Worm (Caenorhabditis elegans): ENCODE data around the gene dolk-1.
A peak's percentile ranks its signal among the peaks of the same experiment; 100 is the strongest.

Gene dolk-1

ce11 chrIII:11916260-11916659, 17.2 kb downstream of the dolk-1 start:
- TF ChIP-seq hmbx-1 (tag; optimal IDR thresholded peaks at IDR 0.05) (no peak), tra-4 (tag; optimal IDR thresholded peaks at IDR 0.05) (no peak), hnd-1 (tag; optimal IDR thresholded peaks at IDR 0.05) (no peak), aly-1 (tag; optimal IDR thresholded peaks at IDR 0.05) (no peak)

ce11 chrIII:11915666-11916065, 17.8 kb downstream of the dolk-1 start, which contains the start of the genes ndab-1 and npp-16:
TSS of gene ndab-1 (minus strand) at chrIII:11915712.
TSS of gene npp-16 (plus strand) at chrIII:11915928.
- TF ChIP-seq ceh-13 (GFP tag; optimal IDR thresholded peaks at IDR 0.05) (no peak), ceh-36 (tag; optimal IDR thresholded peaks at IDR 0.05) (no peak), hmbx-1 (tag; optimal IDR thresholded peaks at IDR 0.05) (no peak), pes-1 (GFP tag; IDR thresholded peaks at IDR 0.05) (0 out of 2 replicates have a peak, but pooled peaks have one; percentile 16), hmg-4 (GFP tag; optimal IDR thresholded peaks at IDR 0.05) (no peak), B0310.2 (tag; optimal IDR thresholded peaks at IDR 0.05) (no peak), tra-4 (tag; optimal IDR thresholded peaks at IDR 0.05) (no peak), F13C5.2 (tag; optimal IDR thresholded peaks at IDR 0.05) (peak; percentile 48), flt-1 (GFP tag; IDR thresholded peaks at IDR 0.05) (0 out of 2 replicates have a peak, but pooled peaks have one; percentile 3), ama-1 (optimal IDR thresholded peaks at IDR 0.05) (no peak), aly-1 (tag; optimal IDR thresholded peaks at IDR 0.05) (no peak)

ce11 chrIII:11914220-11914619, 19.2 kb downstream of the dolk-1 start, which contains the start of gene Y56A3A.16:
TSS of gene Y56A3A.16 (minus strand) at chrIII:11914320.
- no peak for TF ChIP-seq hmg-4 (GFP tag; optimal IDR thresholded peaks at IDR 0.05)
- TF ChIP-seq F13C5.2 (tag; optimal IDR thresholded peaks at IDR 0.05): no peak
- TF ChIP-seq scrt-1 (GFP tag; IDR thresholded peaks at IDR 0.05): no peak
- no peak for TF ChIP-seq pes-1 (GFP tag; IDR thresholded peaks at IDR 0.05)
- no peak for TF ChIP-seq B0310.2 (tag; optimal IDR thresholded peaks at IDR 0.05)
- no peak for TF ChIP-seq flt-1 (GFP tag; IDR thresholded peaks at IDR 0.05)
- no peak for TF ChIP-seq tra-4 (tag; optimal IDR thresholded peaks at IDR 0.05)
- no peak for TF ChIP-seq aly-1 (tag; optimal IDR thresholded peaks at IDR 0.05)
- TF ChIP-seq hmbx-1 (tag; optimal IDR thresholded peaks at IDR 0.05): no peak
- no peak for TF ChIP-seq tbx-11 (GFP tag; IDR thresholded peaks at IDR 0.05)
- TF ChIP-seq ama-1 (optimal IDR thresholded peaks at IDR 0.05): no peak

- no peak for TF ChIP-seq sea-1 (GFP tag; conservative IDR thresholded peaks at IDR 0.05)
- no peak for TF ChIP-seq F13C5.2 (tag; optimal IDR thresholded peaks at IDR 0.05)
- TF ChIP-seq ama-1 (optimal IDR thresholded peaks at IDR 0.05): no peak
- no peak for TF ChIP-seq hmg-4 (GFP tag; optimal IDR thresholded peaks at IDR 0.05)
- no peak for TF ChIP-seq hnd-1 (tag; optimal IDR thresholded peaks at IDR 0.05)
- TF ChIP-seq hmbx-1 (tag; optimal IDR thresholded peaks at IDR 0.05): no peak
- TF ChIP-seq ets-7 (tag; optimal IDR thresholded peaks at IDR 0.05): no peak
- no peak for TF ChIP-seq flt-1 (GFP tag; IDR thresholded peaks at IDR 0.05)
- no peak for TF ChIP-seq tbx-37 (GFP tag; conservative IDR thresholded peaks at IDR 0.05)
- no peak for TF ChIP-seq scrt-1 (GFP tag; IDR thresholded peaks at IDR 0.05)
- TF ChIP-seq ceh-13 (GFP tag; optimal IDR thresholded peaks at IDR 0.05): no peak
Measured at ce11 chrIII:11909778-11910177, 23.7 kb downstream of the dolk-1 start, which contains the start of gene faah-4. TSS of gene faah-4 (minus strand) at chrIII:11909878.

- TF ChIP-seq ceh-36 (tag; optimal IDR thresholded peaks at IDR 0.05) (no peak), sea-1 (GFP tag; conservative IDR thresholded peaks at IDR 0.05) (no peak), flt-1 (GFP tag; IDR thresholded peaks at IDR 0.05) (no peak), ama-1 (optimal IDR thresholded peaks at IDR 0.05) (no peak), ets-7 (tag; optimal IDR thresholded peaks at IDR 0.05) (no peak), B0310.2 (tag; optimal IDR thresholded peaks at IDR 0.05) (no peak), aly-1 (tag; optimal IDR thresholded peaks at IDR 0.05) (no peak), tbx-37 (GFP tag; conservative IDR thresholded peaks at IDR 0.05) (no peak), F13C5.2 (tag; optimal IDR thresholded peaks at IDR 0.05) (no peak), scrt-1 (GFP tag; IDR thresholded peaks at IDR 0.05) (no peak), tra-4 (tag; optimal IDR thresholded peaks at IDR 0.05) (no peak), ceh-13 (GFP tag; optimal IDR thresholded peaks at IDR 0.05) (no peak), tbx-11 (GFP tag; IDR thresholded peaks at IDR 0.05) (no peak), pes-1 (GFP tag; IDR thresholded peaks at IDR 0.05) (no peak), hmbx-1 (tag; optimal IDR thresholded peaks at IDR 0.05) (no peak), hnd-1 (tag; optimal IDR thresholded peaks at IDR 0.05) (no peak)
Measured at ce11 chrIII:11908660-11909059, 24.8 kb downstream of the dolk-1 start, which contains the start of gene fbxb-24. TSS of gene fbxb-24 (plus strand) at chrIII:11908960.

ce11 chrIII:11907177-11907576, 26.3 kb downstream of the dolk-1 start, which contains the start of gene sdz-33:
TSS of gene sdz-33 (plus strand) at chrIII:11907477.
- TF ChIP-seq B0310.2 (tag; optimal IDR thresholded peaks at IDR 0.05): no peak
- no peak for TF ChIP-seq F13C5.2 (tag; optimal IDR thresholded peaks at IDR 0.05)
- TF ChIP-seq hnd-1 (tag; optimal IDR thresholded peaks at IDR 0.05): no peak
- TF ChIP-seq tra-4 (tag; optimal IDR thresholded peaks at IDR 0.05): no peak
- no peak for TF ChIP-seq aly-1 (tag; optimal IDR thresholded peaks at IDR 0.05)
- no peak for TF ChIP-seq hmbx-1 (tag; optimal IDR thresholded peaks at IDR 0.05)
- no peak for TF ChIP-seq ceh-13 (GFP tag; optimal IDR thresholded peaks at IDR 0.05)
- no peak for TF ChIP-seq ets-7 (tag; optimal IDR thresholded peaks at IDR 0.05)
- no peak for TF ChIP-seq ama-1 (optimal IDR thresholded peaks at IDR 0.05)
- no peak for TF ChIP-seq flt-1 (GFP tag; IDR thresholded peaks at IDR 0.05)
- no peak for TF ChIP-seq ceh-36 (tag; optimal IDR thresholded peaks at IDR 0.05)
- TF ChIP-seq pes-1 (GFP tag; IDR thresholded peaks at IDR 0.05): no peak
- TF ChIP-seq tbx-37 (GFP tag; conservative IDR thresholded peaks at IDR 0.05): no peak
- no peak for TF ChIP-seq scrt-1 (GFP tag; IDR thresholded peaks at IDR 0.05)
- TF ChIP-seq tbx-11 (GFP tag; IDR thresholded peaks at IDR 0.05): no peak
- TF ChIP-seq sea-1 (GFP tag; conservative IDR thresholded peaks at IDR 0.05): no peak
- TF ChIP-seq hmg-4 (GFP tag; optimal IDR thresholded peaks at IDR 0.05): no peak

- TF ChIP-seq scrt-1 (GFP tag; IDR thresholded peaks at IDR 0.05): no peak
- no peak for TF ChIP-seq ets-7 (tag; optimal IDR thresholded peaks at IDR 0.05)
- TF ChIP-seq pes-1 (GFP tag; IDR thresholded peaks at IDR 0.05): no peak
- no peak for TF ChIP-seq aly-1 (tag; optimal IDR thresholded peaks at IDR 0.05)
- TF ChIP-seq B0310.2 (tag; optimal IDR thresholded peaks at IDR 0.05): no peak
- no peak for TF ChIP-seq tbx-11 (GFP tag; IDR thresholded peaks at IDR 0.05)
- TF ChIP-seq hnd-1 (tag; optimal IDR thresholded peaks at IDR 0.05): no peak
- TF ChIP-seq ceh-13 (GFP tag; optimal IDR thresholded peaks at IDR 0.05): no peak
- no peak for TF ChIP-seq tbx-37 (GFP tag; conservative IDR thresholded peaks at IDR 0.05)
- TF ChIP-seq hmg-4 (GFP tag; optimal IDR thresholded peaks at IDR 0.05): no peak
- TF ChIP-seq ama-1 (optimal IDR thresholded peaks at IDR 0.05): no peak
- no peak for TF ChIP-seq tra-4 (tag; optimal IDR thresholded peaks at IDR 0.05)
- no peak for TF ChIP-seq flt-1 (GFP tag; IDR thresholded peaks at IDR 0.05)
- TF ChIP-seq F13C5.2 (tag; optimal IDR thresholded peaks at IDR 0.05): no peak
- TF ChIP-seq ceh-36 (tag; optimal IDR thresholded peaks at IDR 0.05): no peak
Measured at ce11 chrIII:11902782-11903181, 30.7 kb downstream of the dolk-1 start.
